Worm (Caenorhabditis elegans) whole organism, L1 larva: ENCODE measurements around the gene T10B10.9.

ENCODE experiments used
- efl-1 ChIP-seq, 4 experiments: fragments of 150-350 bp; optimal IDR thresholded peaks in 3 of 4; peaks in 1 of 4; 1 replicate in 1 of 4; 2 replicates in 3 of 4; lab custom pipeline; 2014; ENCODE audit warnings: missing biosample characterization in 2 of 4, missing genetic modification characterization in 2 of 4, missing genetic modification reagents in 2 of 4
- lin-35 ChIP-seq, 2 experiments: fragments of 150-350 bp; optimal IDR thresholded peaks; 2 replicates each; lab custom pipeline; 2014; ENCODE audit warnings: missing biosample characterization in 2 of 2, missing genetic modification characterization in 2 of 2, missing genetic modification reagents in 2 of 2

DNA sequence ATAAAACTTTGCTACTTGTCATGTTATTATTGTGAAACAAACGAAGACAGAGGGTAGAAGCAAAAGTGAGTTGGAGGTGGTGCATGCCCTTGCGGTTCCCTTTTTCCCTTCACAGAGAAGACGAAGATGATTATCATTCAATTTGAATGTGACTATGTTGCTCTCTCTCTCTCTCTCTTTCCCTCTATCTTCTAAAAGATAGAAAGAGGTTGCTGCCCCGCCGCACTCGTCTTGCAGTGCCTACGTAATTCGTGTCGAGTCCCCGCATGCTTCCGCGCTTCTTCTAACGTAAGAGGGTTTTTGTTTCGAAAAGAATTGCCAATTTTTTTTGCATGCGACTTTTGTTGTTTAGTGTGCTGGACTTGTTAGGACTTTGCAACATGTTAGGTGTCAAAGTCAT is 36.0 kb upstream of the T10B10.9 start:
- TF ChIP-seq lin-35 (GFP tag; optimal IDR thresholded peaks at IDR 0.05; lab: Kevin White, UChicago) (no peak), efl-1 (optimal IDR thresholded peaks at IDR 0.05; lab: Kevin White, UChicago) (no peak), efl-1 (GFP tag; optimal IDR thresholded peaks at IDR 0.05 in 1 of 2; lab: Kevin White, UChicago) (no peak)
